Worm (Caenorhabditis elegans) whole organism, L1 larva: ENCODE results near the gene R01E6.2.
A peak's percentile ranks its signal among the peaks of the same experiment; 100 is the strongest.

Experiments
- C16A3.4 ChIP-seq: fragments of 150-350 bp; optimal IDR thresholded peaks from 2 replicates; lab custom pipeline; 2014; ENCODE audit warnings: missing biosample characterization, missing genetic modification characterization
- aha-1 ChIP-seq: fragments of 150-350 bp; optimal IDR thresholded peaks from 2 replicates; lab custom pipeline; 2014; ENCODE audit warnings: missing biosample characterization, missing genetic modification characterization
- ama-1 ChIP-seq: fragments of 150-350 bp; optimal IDR thresholded peaks from 2 replicates; lab custom pipeline; 2014
- blmp-1 ChIP-seq: fragments of 150-350 bp; optimal IDR thresholded peaks from 2 replicates; lab custom pipeline; 2014; ENCODE audit warnings: missing biosample characterization, missing genetic modification characterization
- ceh-82 ChIP-seq, 3 experiments: fragments of 150-350 bp in 1 of 3; sonication (generic microtip) in 2 of 3; optimal IDR thresholded peaks; 2 replicates each; lab custom pipeline; 2014 to 2017; ENCODE audit warnings: missing biosample characterization in 3 of 3, missing genetic modification characterization in 3 of 3
- ceh-88 ChIP-seq: fragments of 200-800 bp; sonication (Bioruptor generic); IDR thresholded peaks from 2 replicates; pipeline ENCODE4 v1.3.6; 2022; ENCODE audit warnings: missing genetic modification characterization, missing compliant biosample characterization
- ces-1 ChIP-seq: fragments of 150-350 bp; optimal IDR thresholded peaks from 2 replicates; lab custom pipeline; 2014; ENCODE audit warnings: missing biosample characterization, missing genetic modification reagents, missing genetic modification characterization
- dsc-1 ChIP-seq: sonication (generic microtip); optimal IDR thresholded peaks from 2 replicates; lab custom pipeline; 2016; ENCODE audit warnings: mild to moderate bottlenecking, missing genetic modification characterization, missing compliant biosample characterization
- efl-1 ChIP-seq, 4 experiments: fragments of 150-350 bp; optimal IDR thresholded peaks in 3 of 4; peaks in 1 of 4; 1 replicate in 1 of 4; 2 replicates in 3 of 4; lab custom pipeline; 2014; ENCODE audit warnings: missing biosample characterization in 2 of 4, missing genetic modification characterization in 2 of 4, missing genetic modification reagents in 2 of 4
- efl-3 ChIP-seq: fragments of 200-800 bp; sonication (Bioruptor generic); optimal IDR thresholded peaks from 2 replicates; lab custom pipeline; 2018; ENCODE audit warnings: mild to moderate bottlenecking, missing genetic modification characterization, missing compliant biosample characterization
- egl-13 ChIP-seq: sonication (generic microtip); optimal IDR thresholded peaks from 2 replicates; lab custom pipeline; 2016; ENCODE audit warnings: missing genotype, missing genetic modification reagents, missing genetic modification characterization, missing compliant biosample characterization
- egl-27 ChIP-seq, 2 experiments: fragments of 150-350 bp in 1 of 2; sonication (generic microtip); optimal IDR thresholded peaks; 3 replicates each; lab custom pipeline; 2017 to 2018; ENCODE audit warnings: missing biosample characterization in 2 of 2, missing genetic modification characterization in 2 of 2, missing genetic modification reagents in 2 of 2
- elt-2 ChIP-seq: sonication (generic microtip); optimal IDR thresholded peaks from 2 replicates; lab custom pipeline; 2016; ENCODE audit warnings: missing genetic modification characterization, mild to moderate bottlenecking, inconsistent platforms, missing compliant biosample characterization, missing genetic modification reagents
- fkh-10 ChIP-seq: sonication (generic microtip); optimal IDR thresholded peaks from 2 replicates; lab custom pipeline; 2017; ENCODE audit warnings: missing biosample characterization, missing genetic modification reagents, missing genetic modification characterization
- fkh-8 ChIP-seq: sonication (generic microtip); optimal IDR thresholded peaks from 2 replicates; lab custom pipeline; 2016; ENCODE audit warnings: mild to moderate bottlenecking, missing genetic modification characterization, missing compliant biosample characterization
- fos-1 ChIP-seq: fragments of 150-350 bp; optimal IDR thresholded peaks from 2 replicates; lab custom pipeline; 2014; ENCODE audit warnings: missing biosample characterization, missing genetic modification characterization
- grh-1 ChIP-seq: fragments of 200-800 bp; sonication (Bioruptor generic); IDR thresholded peaks from 2 replicates; pipeline ENCODE4 v1.3.6; 2022; ENCODE audit warnings: missing genetic modification reagents, missing genetic modification characterization, missing compliant biosample characterization
- hlh-17 ChIP-seq: fragments of 200-800 bp; sonication (Bioruptor generic); optimal IDR thresholded peaks from 2 replicates; lab custom pipeline; 2018; ENCODE audit warnings: missing genetic modification characterization, mild to moderate bottlenecking, missing compliant biosample characterization, moderate library complexity, borderline replicate concordance
- hlh-4 ChIP-seq: sonication (generic microtip); optimal IDR thresholded peaks from 2 replicates; lab custom pipeline; 2016; ENCODE audit warnings: mild to moderate bottlenecking, missing genetic modification characterization, missing compliant biosample characterization
- hpl-2 ChIP-seq: fragments of 150-350 bp; optimal IDR thresholded peaks from 2 replicates; lab custom pipeline; 2014; ENCODE audit warnings: missing biosample characterization, missing genetic modification reagents, missing genetic modification characterization
- irx-1 ChIP-seq: sonication (generic microtip); optimal IDR thresholded peaks from 2 replicates; lab custom pipeline; 2016; ENCODE audit warnings: missing genetic modification characterization, missing compliant biosample characterization
- isw-1 ChIP-seq: fragments of 200-800 bp; sonication (Bioruptor generic); IDR thresholded peaks from 2 replicates; pipeline ENCODE4 v1.3.6; 2022; ENCODE audit warnings: missing genetic modification characterization, missing compliant biosample characterization
- jun-1 ChIP-seq: fragments of 150-350 bp; optimal IDR thresholded peaks from 2 replicates; lab custom pipeline; 2014; ENCODE audit warnings: missing biosample characterization, missing genetic modification reagents, missing genetic modification characterization
- lin-13 ChIP-seq: fragments of 150-350 bp; optimal IDR thresholded peaks from 2 replicates; lab custom pipeline; 2014; ENCODE audit warnings: missing biosample characterization, missing genetic modification reagents, missing genetic modification characterization
- lin-14 ChIP-seq: fragments of 200-800 bp; sonication (Bioruptor generic); optimal IDR thresholded peaks from 2 replicates; lab custom pipeline; 2018; ENCODE audit warnings: mild to moderate bottlenecking, missing genetic modification characterization, moderate library complexity, missing compliant biosample characterization
- lin-35 ChIP-seq, 2 experiments: fragments of 150-350 bp; optimal IDR thresholded peaks; 2 replicates each; lab custom pipeline; 2014; ENCODE audit warnings: missing biosample characterization in 2 of 2, missing genetic modification characterization in 2 of 2, missing genetic modification reagents in 2 of 2
- lin-39 ChIP-seq: fragments of 150-350 bp; optimal IDR thresholded peaks from 2 replicates; lab custom pipeline; 2014; ENCODE audit warnings: missing biosample characterization, missing genetic modification reagents, missing genetic modification characterization
- lsy-2 ChIP-seq, 2 experiments: fragments of 150-350 bp; optimal IDR thresholded peaks; 2 replicates each; lab custom pipeline; 2014; ENCODE audit warnings: missing biosample characterization in 2 of 2, missing genetic modification characterization in 2 of 2
- mab-9 ChIP-seq: fragments of 200-800 bp; sonication (Bioruptor generic); IDR thresholded peaks from 2 replicates; pipeline ENCODE4 v1.3.6; 2022; ENCODE audit warnings: missing genetic modification reagents, missing genetic modification characterization, missing compliant biosample characterization
- mef-2 ChIP-seq: fragments of 150-350 bp; optimal IDR thresholded peaks from 2 replicates; lab custom pipeline; 2014; ENCODE audit warnings: missing biosample characterization, missing genetic modification characterization
- mep-1 ChIP-seq: fragments of 150-350 bp; optimal IDR thresholded peaks from 2 replicates; lab custom pipeline; 2014; ENCODE audit warnings: missing biosample characterization, missing genetic modification characterization
- nhr-11 ChIP-seq: fragments of 150-350 bp; optimal IDR thresholded peaks from 2 replicates; lab custom pipeline; 2014; ENCODE audit warnings: missing biosample characterization, missing genetic modification characterization
- nhr-237 ChIP-seq: fragments of 150-350 bp; optimal IDR thresholded peaks from 2 replicates; lab custom pipeline; 2014; ENCODE audit warnings: missing biosample characterization, missing genetic modification characterization
- nhr-28 ChIP-seq: fragments of 150-350 bp; optimal IDR thresholded peaks from 2 replicates; lab custom pipeline; 2014; ENCODE audit warnings: missing biosample characterization, missing genetic modification characterization
- nhr-71 ChIP-seq: sonication (generic microtip); optimal IDR thresholded peaks from 2 replicates; lab custom pipeline; 2016; ENCODE audit warnings: mild to moderate bottlenecking, missing genetic modification characterization, moderate library complexity, missing compliant biosample characterization
- nhr-84 ChIP-seq: sonication (generic microtip); optimal IDR thresholded peaks from 2 replicates; lab custom pipeline; 2017; ENCODE audit warnings: missing biosample characterization, missing genetic modification characterization
- nhr-85 ChIP-seq: sonication (generic microtip); peaks from one replicate; lab custom pipeline; 2016; ENCODE audit warnings: missing genetic modification characterization, inconsistent platforms, missing compliant biosample characterization
- pag-3 ChIP-seq: sonication (generic microtip); optimal IDR thresholded peaks from 2 replicates; lab custom pipeline; 2017; ENCODE audit warnings: missing genetic modification characterization, mild to moderate bottlenecking, missing compliant biosample characterization, antibody characterized with exemption, borderline replicate concordance; ENCODE audit not compliant: insufficient read depth
- pqm-1 ChIP-seq: sonication (generic microtip); optimal IDR thresholded peaks from 3 replicates; lab custom pipeline; 2017; ENCODE audit warnings: missing biosample characterization, missing genetic modification characterization
- snu-23 ChIP-seq: sonication (generic microtip); optimal IDR thresholded peaks from 2 replicates; lab custom pipeline; 2016; ENCODE audit warnings: missing genetic modification characterization, missing compliant biosample characterization
- sox-4 ChIP-seq: sonication (generic microtip); optimal IDR thresholded peaks from 2 replicates; lab custom pipeline; 2016; ENCODE audit warnings: missing genetic modification characterization, missing compliant biosample characterization
- sptf-1 ChIP-seq: fragments of 150-350 bp; optimal IDR thresholded peaks from 2 replicates; lab custom pipeline; 2014; ENCODE audit warnings: missing biosample characterization, missing genetic modification characterization
- sup-37 ChIP-seq: fragments of 200-800 bp; sonication (Bioruptor generic); optimal IDR thresholded peaks from 2 replicates; lab custom pipeline; 2018; ENCODE audit warnings: mild to moderate bottlenecking, missing genetic modification characterization, missing compliant biosample characterization
- tbx-2 ChIP-seq: sonication (generic microtip); optimal IDR thresholded peaks from 2 replicates; lab custom pipeline; 2016; ENCODE audit warnings: missing genetic modification characterization, missing compliant biosample characterization
- tlp-1 ChIP-seq: fragments of 150-350 bp; optimal IDR thresholded peaks from 2 replicates; lab custom pipeline; 2014; ENCODE audit warnings: missing biosample characterization, missing genetic modification characterization
- unc-130 ChIP-seq: fragments of 150-350 bp; optimal IDR thresholded peaks from 2 replicates; lab custom pipeline; 2017; ENCODE audit warnings: missing biosample characterization, missing genetic modification characterization, inconsistent platforms
- unc-30 ChIP-seq: sonication (generic microtip); optimal IDR thresholded peaks from 2 replicates; lab custom pipeline; 2017; ENCODE audit warnings: missing biosample characterization, missing genetic modification characterization
- unc-62 ChIP-seq: fragments of 150-350 bp; optimal IDR thresholded peaks from 2 replicates; lab custom pipeline; 2014; ENCODE audit warnings: missing biosample characterization, missing genetic modification reagents, missing genetic modification characterization
- unc-86 ChIP-seq: sonication (generic microtip); optimal IDR thresholded peaks from 2 replicates; lab custom pipeline; 2016; ENCODE audit warnings: missing genetic modification characterization, missing compliant biosample characterization
- unc-98 ChIP-seq: fragments of 200-800 bp; sonication (Bioruptor generic); IDR thresholded peaks from 2 replicates; pipeline ENCODE4 v1.3.6; 2022; ENCODE audit warnings: missing genetic modification characterization, missing compliant biosample characterization
- vab-15 ChIP-seq: sonication (generic microtip); optimal IDR thresholded peaks from 2 replicates; lab custom pipeline; 2017; ENCODE audit warnings: missing genotype, mild to moderate bottlenecking, missing genetic modification characterization, missing compliant biosample characterization
- xbp-1 ChIP-seq: sonication (generic microtip); optimal IDR thresholded peaks from 2 replicates; lab custom pipeline; 2016; ENCODE audit warnings: missing genetic modification characterization, missing compliant biosample characterization
- zag-1 ChIP-seq: fragments of 150-350 bp; optimal IDR thresholded peaks from 2 replicates; lab custom pipeline; 2014; ENCODE audit warnings: missing biosample characterization, missing genetic modification characterization
- ztf-11 ChIP-seq, 2 experiments: sonication (generic microtip); optimal IDR thresholded peaks; 2 replicates each; lab custom pipeline; 2016 to 2017; ENCODE audit warnings: missing genetic modification characterization in 2 of 2, missing biosample characterization in 1 of 2, missing compliant biosample characterization in 1 of 2

The R01E6.2 gene

DNA sequence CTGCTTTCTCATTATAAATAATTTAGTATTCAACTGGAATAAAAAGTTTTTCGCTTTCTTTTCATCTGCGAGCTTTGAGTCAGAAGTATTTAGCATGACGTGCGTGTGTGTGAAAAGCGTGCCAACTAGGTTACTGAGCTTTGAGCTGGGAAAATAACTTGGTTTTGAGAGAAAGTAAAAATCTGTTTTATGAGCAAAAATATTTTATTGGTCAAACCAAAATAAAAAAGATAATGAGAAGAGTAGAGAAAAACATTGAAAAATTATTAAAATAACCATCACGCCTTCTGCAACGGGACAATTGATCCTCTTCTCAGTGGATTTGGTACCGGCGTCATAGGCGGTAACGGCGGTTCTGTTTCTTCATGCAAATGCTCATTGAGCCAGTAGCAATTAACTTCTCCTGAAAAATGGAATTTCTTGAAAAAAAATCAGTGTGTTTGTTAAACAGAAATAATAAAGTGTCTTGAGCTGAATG, 21.8 kb downstream of the R01E6.2 start (continued):
- TF ChIP-seq efl-1 (optimal IDR thresholded peaks at IDR 0.05; lab: Kevin White, UChicago) (no peak), efl-1 (GFP tag; optimal IDR thresholded peaks at IDR 0.05 in 1 of 2; lab: Kevin White, UChicago) (peak in 1 of 2 experiments; percentile 73), hlh-17 (GFP tag; lab: Kevin White, UChicago) (no peak), fos-1 (tag; lab: Kevin White, UChicago) (no peak), ztf-11 (tag; optimal IDR thresholded peaks at IDR 0.05; lab: Kevin White, UChicago) (no peak), grh-1 (GFP tag; lab: Robert Waterston, UW) (no peak), ceh-88 (no peak), nhr-84 (tag; lab: Kevin White, UChicago) (no peak), mab-9 (GFP tag; lab: Robert Waterston, UW) (no peak), aha-1 (tag; lab: Kevin White, UChicago) (no peak), lin-35 (GFP tag; optimal IDR thresholded peaks at IDR 0.05; lab: Kevin White, UChicago) (no peak), unc-130 (tag; lab: Kevin White, UChicago) (no peak), isw-1 (GFP tag; lab: Robert Waterston, UW) (no peak), ama-1 (lab: Kevin White, UChicago) (peak; percentile 68), hlh-4 (no peak), sptf-1 (tag; lab: Kevin White, UChicago) (no peak), dsc-1 (no peak), mef-2 (no peak), jun-1 (tag; lab: Kevin White, UChicago) (no peak), ces-1 (GFP tag; lab: Kevin White, UChicago) (no peak), nhr-71 (peak; percentile 12), lsy-2 (tag; optimal IDR thresholded peaks at IDR 0.05; lab: Kevin White, UChicago) (peak in 1 of 2 experiments; percentile 50), egl-27 (tag; optimal IDR thresholded peaks at IDR 0.05; lab: Kevin White, UChicago) (no peak), nhr-237 (no peak), pqm-1 (tag; lab: Kevin White, UChicago) (no peak), mep-1 (tag; lab: Kevin White, UChicago) (no peak), zag-1 (tag; lab: Kevin White, UChicago) (no peak), tbx-2 (tag; lab: Kevin White, UChicago) (no peak), lin-39 (tag; lab: Kevin White, UChicago) (no peak), vab-15 (tag; lab: Kevin White, UChicago) (no peak), tlp-1 (tag; lab: Kevin White, UChicago) (no peak), elt-2 (tag; lab: Kevin White, UChicago) (no peak), C16A3.4 (peak; percentile 33), snu-23 (GFP tag; lab: Kevin White, UChicago) (no peak), blmp-1 (tag; lab: Kevin White, UChicago) (peak; percentile 26), pag-3 (no peak), unc-86 (tag; lab: Kevin White, UChicago) (peak; percentile 33), unc-98 (GFP tag; lab: Robert Waterston, UW) (no peak), fkh-10 (GFP tag; lab: Kevin White, UChicago) (no peak), xbp-1 (no peak), lin-14 (peak; percentile 39), irx-1 (tag; lab: Kevin White, UChicago) (no peak), nhr-85 (tag; lab: Kevin White, UChicago) (peak; percentile 51), ceh-82 (tag; optimal IDR thresholded peaks at IDR 0.05; lab: Kevin White, UChicago) (no peak), nhr-28 (tag; lab: Kevin White, UChicago) (no peak), efl-3 (GFP tag; lab: Kevin White, UChicago) (no peak), egl-13 (tag; lab: Kevin White, UChicago) (peak; percentile 32), nhr-11 (tag; lab: Kevin White, UChicago) (no peak), hpl-2 (GFP tag; lab: Kevin White, UChicago) (no peak), sox-4 (tag; lab: Kevin White, UChicago) (no peak), fkh-8 (no peak), unc-30 (tag; lab: Kevin White, UChicago) (no peak), lin-13 (GFP tag; lab: Kevin White, UChicago) (no peak), sup-37 (no peak), unc-62 (GFP tag; lab: Kevin White, UChicago) (no peak)
